Worm (Caenorhabditis elegans) whole organism, L4 larva: ENCODE measurements around the gene pals-20.

ENCODE experiments used
- F37D6.2 ChIP-seq: sonication (generic microtip); optimal IDR thresholded peaks from 2 replicates; lab custom pipeline; 2016; ENCODE audit warnings: mild to moderate bottlenecking, missing genetic modification characterization, missing compliant biosample characterization
- T20F7.1 ChIP-seq: fragments of 200-800 bp; sonication (Bioruptor generic); optimal IDR thresholded peaks from 2 replicates; lab custom pipeline; 2018; ENCODE audit warnings: mild to moderate bottlenecking, missing genetic modification characterization, missing compliant biosample characterization
- T26A8.4 ChIP-seq: fragments of 200-800 bp; sonication (Bioruptor generic); IDR thresholded peaks from 2 replicates; pipeline ENCODE4 v1.3.6; 2022; ENCODE audit warnings: missing genetic modification characterization, missing compliant biosample characterization
- Y48G9A.11 ChIP-seq: fragments of 200-800 bp; sonication (Bioruptor generic); IDR thresholded peaks from 2 replicates; pipeline ENCODE4 v1.3.6; 2022; ENCODE audit warnings: missing genetic modification reagents, missing genetic modification characterization, missing compliant biosample characterization
- Y5F2A.4 ChIP-seq: fragments of 200-800 bp; sonication (Bioruptor generic); optimal IDR thresholded peaks from 2 replicates; lab custom pipeline; 2018; ENCODE audit warnings: mild to moderate bottlenecking, missing genetic modification characterization, missing compliant biosample characterization
- ama-1 ChIP-seq: fragments of 150-350 bp; optimal IDR thresholded peaks from 2 replicates; lab custom pipeline; 2014; ENCODE audit warnings: inconsistent platforms, mixed read lengths
- attf-4 ChIP-seq: sonication (generic microtip); optimal IDR thresholded peaks from 3 replicates; lab custom pipeline; 2017; ENCODE audit warnings: missing biosample characterization, missing genetic modification characterization
- ceh-82 ChIP-seq: sonication (generic microtip); optimal IDR thresholded peaks from 2 replicates; lab custom pipeline; 2017; ENCODE audit warnings: missing biosample characterization, missing genetic modification characterization
- daf-12 ChIP-seq: fragments of 150-350 bp; optimal IDR thresholded peaks from 2 replicates; lab custom pipeline; 2014; ENCODE audit warnings: missing biosample characterization, missing genetic modification reagents, missing genetic modification characterization
- daf-16 ChIP-seq, 3 experiments: sonication (generic microtip); optimal IDR thresholded peaks; 2 replicates each; lab custom pipeline; 2016 to 2017; ENCODE audit warnings: missing genetic modification characterization in 3 of 3, missing genetic modification reagents in 3 of 3, mild to moderate bottlenecking in 2 of 3, missing compliant biosample characterization in 2 of 3, missing biosample characterization in 1 of 3, moderate library complexity in 1 of 3
- dmd-6 ChIP-seq: fragments of 200-800 bp; sonication (Bioruptor generic); IDR thresholded peaks from 2 replicates; pipeline ENCODE4 v1.3.6; 2022; ENCODE audit warnings: missing genetic modification reagents, missing genetic modification characterization, missing compliant biosample characterization
- dmd-9 ChIP-seq: fragments of 200-800 bp; sonication (Bioruptor generic); IDR thresholded peaks from 2 replicates; pipeline ENCODE4 v1.3.6; 2022; ENCODE audit warnings: missing genetic modification reagents, missing genetic modification characterization, missing compliant biosample characterization
- duxl-1 ChIP-seq: sonication (generic microtip); optimal IDR thresholded peaks from 2 replicates; lab custom pipeline; 2016; ENCODE audit warnings: mild to moderate bottlenecking, missing genetic modification characterization, moderate library complexity, missing compliant biosample characterization; ENCODE audit not compliant: poor library complexity
- dve-1 ChIP-seq: sonication (generic microtip); optimal IDR thresholded peaks from 2 replicates; lab custom pipeline; 2017; ENCODE audit warnings: antibody characterized with exemption, mild to moderate bottlenecking, missing genetic modification characterization, missing compliant biosample characterization; ENCODE audit not compliant: insufficient read depth
- fkh-10 ChIP-seq: fragments of 150-350 bp; optimal IDR thresholded peaks from 2 replicates; lab custom pipeline; 2014; ENCODE audit warnings: missing biosample characterization, missing genetic modification reagents, missing genetic modification characterization
- hif-1 ChIP-seq, 2 experiments: sonication (generic microtip); optimal IDR thresholded peaks; 2 replicates each; lab custom pipeline; 2016 to 2017; ENCODE audit warnings: missing compliant biosample characterization in 2 of 2, missing genetic modification characterization in 2 of 2, missing genetic modification reagents in 2 of 2, missing genotype in 2 of 2, mild to moderate bottlenecking in 1 of 2
- hlh-11 ChIP-seq: fragments of 200-800 bp; sonication (Bioruptor generic); optimal IDR thresholded peaks from 2 replicates; lab custom pipeline; 2018; ENCODE audit warnings: mild to moderate bottlenecking, missing genetic modification characterization, missing compliant biosample characterization
- lin-1 ChIP-seq: fragments of 200-800 bp; sonication (Bioruptor generic); IDR thresholded peaks from 2 replicates; pipeline ENCODE4 v1.3.6; 2022; ENCODE audit warnings: missing genetic modification reagents, missing genetic modification characterization, missing compliant biosample characterization
- lin-38 ChIP-seq: fragments of 200-800 bp; sonication (Bioruptor generic); IDR thresholded peaks from 2 replicates; pipeline ENCODE4 v1.3.6; 2022; ENCODE audit warnings: missing genetic modification reagents, missing genetic modification characterization, missing compliant biosample characterization
- madf-9 ChIP-seq: fragments of 200-800 bp; sonication (Bioruptor generic); conservative IDR thresholded peaks from 2 replicates; pipeline ENCODE4 v1.3.6; 2022; ENCODE audit warnings: missing genetic modification reagents, missing genetic modification characterization, missing compliant biosample characterization
- mdt-29 ChIP-seq: fragments of 200-800 bp; sonication (Bioruptor generic); IDR thresholded peaks from 2 replicates; pipeline ENCODE4 v1.3.6; 2022; ENCODE audit warnings: missing genetic modification reagents, missing genetic modification characterization, missing compliant biosample characterization
- mes-2 ChIP-seq: sonication (generic microtip); optimal IDR thresholded peaks from 2 replicates; lab custom pipeline; 2016; ENCODE audit warnings: missing genotype, mild to moderate bottlenecking, missing genetic modification characterization, missing compliant biosample characterization; ENCODE audit not compliant: poor library complexity, severe bottlenecking
- mxl-2 ChIP-seq: fragments of 200-800 bp; sonication (Bioruptor generic); conservative IDR thresholded peaks from 2 replicates; pipeline ENCODE4 v1.3.6; 2022; ENCODE audit warnings: missing genetic modification reagents, missing genetic modification characterization, missing compliant biosample characterization
- nhr-102 ChIP-seq: sonication (generic microtip); optimal IDR thresholded peaks from 2 replicates; lab custom pipeline; 2016; ENCODE audit warnings: mild to moderate bottlenecking, missing genetic modification characterization, moderate library complexity, missing compliant biosample characterization
- nhr-25 ChIP-seq: sonication (generic microtip); optimal IDR thresholded peaks from 2 replicates; lab custom pipeline; 2017; ENCODE audit warnings: missing genetic modification characterization, mild to moderate bottlenecking, missing compliant biosample characterization, antibody characterized with exemption, moderate library complexity, borderline replicate concordance; ENCODE audit not compliant: insufficient read depth
- nhr-28 ChIP-seq: fragments of 150-350 bp; optimal IDR thresholded peaks from 2 replicates; lab custom pipeline; 2014; ENCODE audit warnings: missing biosample characterization, missing genetic modification characterization
- nhr-48 ChIP-seq: sonication (generic microtip); optimal IDR thresholded peaks from 2 replicates; lab custom pipeline; 2016; ENCODE audit warnings: mild to moderate bottlenecking, missing genetic modification characterization, missing compliant biosample characterization
- nhr-77 ChIP-seq: fragments of 150-350 bp; optimal IDR thresholded peaks from 2 replicates; lab custom pipeline; 2014; ENCODE audit warnings: missing biosample characterization, missing genetic modification characterization
- php-3 ChIP-seq: fragments of 200-800 bp; sonication (Bioruptor generic); IDR thresholded peaks from 2 replicates; pipeline ENCODE4 v1.3.6; 2022; ENCODE audit warnings: missing genetic modification reagents, missing genetic modification characterization, missing compliant biosample characterization
- pqm-1 ChIP-seq: sonication (generic microtip); optimal IDR thresholded peaks from 2 replicates; lab custom pipeline; 2017; ENCODE audit warnings: missing biosample characterization, missing genetic modification characterization
- sdz-12 ChIP-seq: fragments of 200-800 bp; sonication (Bioruptor generic); optimal IDR thresholded peaks from 2 replicates; lab custom pipeline; 2018; ENCODE audit warnings: mild to moderate bottlenecking, missing genetic modification characterization, missing compliant biosample characterization
- set-16 ChIP-seq: fragments of 200-800 bp; sonication (Bioruptor generic); IDR thresholded peaks from 2 replicates; pipeline ENCODE4 v1.3.6; 2022; ENCODE audit warnings: missing genetic modification reagents, missing genetic modification characterization, missing compliant biosample characterization
- skn-1 ChIP-seq: fragments of 150-350 bp; optimal IDR thresholded peaks from 2 replicates; lab custom pipeline; 2014; ENCODE audit warnings: missing biosample characterization, missing genetic modification characterization
- tag-97 ChIP-seq: fragments of 200-800 bp; sonication (Bioruptor generic); IDR thresholded peaks from 2 replicates; pipeline ENCODE4 v1.3.6; 2022; ENCODE audit warnings: missing genetic modification characterization, missing compliant biosample characterization
- tra-1 ChIP-seq: fragments of 200-800 bp; sonication (Bioruptor generic); IDR thresholded peaks from 2 replicates; pipeline ENCODE4 v1.3.6; 2022; ENCODE audit warnings: missing genetic modification reagents, missing genetic modification characterization, missing compliant biosample characterization
- vab-7 ChIP-seq: fragments of 200-800 bp; sonication (Bioruptor generic); IDR thresholded peaks from 2 replicates; pipeline ENCODE4 v1.3.6; 2022; ENCODE audit warnings: missing genetic modification reagents, missing genetic modification characterization, missing compliant biosample characterization
- ztf-11 ChIP-seq: fragments of 150-350 bp; optimal IDR thresholded peaks from 2 replicates; lab custom pipeline; 2014; ENCODE audit warnings: missing biosample characterization, missing genetic modification characterization
- ztf-7 ChIP-seq: fragments of 150-350 bp; optimal IDR thresholded peaks from 2 replicates; lab custom pipeline; 2014; ENCODE audit warnings: missing biosample characterization, missing genetic modification characterization

pals-20 gene

DNA sequence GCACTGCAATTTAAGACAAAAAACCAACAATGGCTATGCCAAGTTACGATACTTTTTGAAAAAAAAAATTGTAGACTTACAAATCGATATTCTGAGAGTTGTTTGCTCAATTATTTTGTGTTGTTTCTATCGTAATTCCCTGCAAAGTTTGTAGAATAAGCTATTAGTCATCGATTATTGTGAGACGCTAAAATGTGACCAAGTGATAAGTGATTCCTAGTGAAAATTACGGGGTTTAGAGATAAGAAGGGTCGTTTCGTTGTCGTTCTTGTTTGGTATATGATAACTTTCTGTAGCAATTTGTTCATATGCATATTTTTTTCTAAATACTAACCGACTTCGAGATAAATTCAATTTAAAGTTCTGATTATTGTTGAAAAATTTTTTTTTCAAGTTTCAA, 10.1 kb upstream of the pals-20 start (continued):
- no peak for TF ChIP-seq sdz-12 (GFP tag; lab: Kevin White, UChicago)

DNA sequence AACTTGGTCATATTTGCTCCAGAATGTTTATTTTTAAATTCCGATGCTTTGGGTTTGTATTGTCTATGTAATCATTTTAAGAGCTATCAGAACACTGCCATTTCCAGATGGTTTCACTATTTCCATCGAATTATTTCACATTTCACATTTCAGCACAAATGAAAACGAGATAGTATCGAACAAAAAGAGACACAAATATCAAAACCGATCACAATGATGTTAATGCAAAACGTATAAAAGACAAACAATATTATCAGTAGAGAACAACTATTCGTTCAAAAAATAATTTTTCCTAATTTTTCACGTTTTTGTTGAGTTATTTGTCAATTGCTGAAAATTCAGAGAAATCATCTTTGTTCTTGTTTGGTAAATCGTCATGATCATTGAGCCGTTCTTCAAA, 7.2 kb upstream of the pals-20 start:
- TF ChIP-seq dmd-6 (GFP tag; lab: Robert Waterston, UW) (peak; percentile 39; the same call in 1 of the 2 replicates), daf-16 (GFP tag; optimal IDR thresholded peaks at IDR 0.05; lab: Kevin White, UChicago) (no peak), daf-16 (tag; optimal IDR thresholded peaks at IDR 0.05; lab: Kevin White, UChicago) (peak; percentile 28), pqm-1 (tag; lab: Kevin White, UChicago) (peak; percentile 64), nhr-28 (tag; lab: Kevin White, UChicago) (peak; percentile 17), hlh-11 (tag; lab: Kevin White, UChicago) (peak; percentile 19), ama-1 (lab: Kevin White, UChicago) (no peak)

DNA sequence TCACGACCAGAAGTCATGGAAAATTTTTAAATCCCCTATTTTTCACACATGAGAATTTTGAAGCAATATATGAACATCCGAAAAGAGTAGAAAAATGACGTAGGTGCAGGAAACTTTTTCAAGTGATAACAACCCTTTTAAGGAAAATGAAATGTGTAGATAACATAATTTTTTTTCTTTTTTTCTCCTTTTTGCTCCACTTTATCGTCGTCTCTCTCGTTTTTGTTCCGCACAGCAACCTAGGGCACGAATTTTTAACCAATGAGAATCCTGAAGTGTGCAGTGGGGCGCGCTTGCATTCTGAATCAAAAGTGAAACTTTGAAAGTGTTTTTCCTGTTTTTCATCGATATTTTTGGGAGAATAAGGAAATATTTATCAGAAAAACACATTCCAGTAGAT, 4.6 kb upstream of the pals-20 start:
- no peak for TF ChIP-seq mdt-29 (GFP tag; lab: Robert Waterston, UW)
- TF ChIP-seq hlh-11 (tag; lab: Kevin White, UChicago) = peak; percentile 73
- TF ChIP-seq dve-1 (tag; lab: Kevin White, UChicago) = peak; percentile 63
- TF ChIP-seq nhr-77 (tag; lab: Kevin White, UChicago) = peak; percentile 60
- TF ChIP-seq fkh-10 (GFP tag; lab: Kevin White, UChicago) = no peak
- no peak for TF ChIP-seq daf-16 (GFP tag; optimal IDR thresholded peaks at IDR 0.05; lab: Kevin White, UChicago)
- peak; percentile 58 for TF ChIP-seq daf-16 (tag; optimal IDR thresholded peaks at IDR 0.05; lab: Kevin White, UChicago)
- peak; percentile 84 for TF ChIP-seq pqm-1 (tag; lab: Kevin White, UChicago)
- TF ChIP-seq T26A8.4 (GFP tag; lab: Robert Waterston, UW) = no peak
- TF ChIP-seq php-3 = peak; percentile 18; the same call in 1 of the 2 replicates
- TF ChIP-seq nhr-48 (tag; lab: Kevin White, UChicago) = peak; percentile 7
- no peak for TF ChIP-seq F37D6.2 (tag; lab: Kevin White, UChicago)
- 0 out of 2 replicates have a peak, but pooled peaks have one; percentile 44 for TF ChIP-seq lin-1
- TF ChIP-seq nhr-25 = no peak
- no peak for TF ChIP-seq tag-97 (GFP tag; lab: Robert Waterston, UW)
- TF ChIP-seq dmd-6 (GFP tag; lab: Robert Waterston, UW) = peak; percentile 86
- TF ChIP-seq mes-2 (tag; lab: Kevin White, UChicago) = no peak
- TF ChIP-seq tra-1 = peak; percentile 42; the same call in 1 of the 2 replicates
- TF ChIP-seq set-16 = no peak
- peak; percentile 4 for TF ChIP-seq T20F7.1 (GFP tag; lab: Kevin White, UChicago)
- no peak for TF ChIP-seq daf-12
- peak; percentile 85 for TF ChIP-seq lin-38 (GFP tag; lab: Robert Waterston, UW)
- no peak for TF ChIP-seq Y5F2A.4 (GFP tag; lab: Kevin White, UChicago)
- no peak for TF ChIP-seq mxl-2 (GFP tag; lab: Robert Waterston, UW)
- TF ChIP-seq nhr-102 (tag; lab: Kevin White, UChicago) = peak; percentile 58
- peak; percentile 71 for TF ChIP-seq nhr-28 (tag; lab: Kevin White, UChicago)
- TF ChIP-seq ztf-11 = no peak
- no peak for TF ChIP-seq attf-4 (tag; lab: Kevin White, UChicago)

DNA sequence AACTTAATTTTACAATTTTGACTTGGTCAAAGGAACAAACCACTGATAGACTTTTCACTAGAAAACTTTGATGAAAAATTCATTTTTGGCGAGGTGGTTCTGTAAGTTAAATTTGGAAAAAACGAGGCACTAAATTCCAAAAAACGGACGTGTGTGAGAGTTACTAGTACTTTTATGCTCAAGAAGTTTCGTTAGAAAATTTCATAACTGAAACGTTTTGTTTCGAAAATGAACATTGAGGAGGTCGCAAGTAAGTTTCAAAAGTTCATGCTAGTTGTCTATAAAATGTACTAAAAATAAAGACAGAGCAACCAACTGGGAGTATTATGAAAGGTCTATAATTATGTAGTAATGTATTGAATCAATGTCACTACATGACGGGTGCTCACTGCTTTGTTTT, 3.6 kb upstream of the pals-20 start, which contains the start of gene pals-17:
pals-17 (minus strand) TSS at position 101 of the 400 bp plus-strand sequence.
- TF ChIP-seq Y48G9A.11 (no peak), duxl-1 (tag; lab: Kevin White, UChicago) (no peak), mes-2 (tag; lab: Kevin White, UChicago) (no peak), skn-1 (tag; lab: Kevin White, UChicago) (no peak), lin-38 (GFP tag; lab: Robert Waterston, UW) (no peak), tra-1 (no peak), dmd-9 (GFP tag; lab: Robert Waterston, UW) (no peak), nhr-102 (tag; lab: Kevin White, UChicago) (no peak), ama-1 (lab: Kevin White, UChicago) (no peak), ztf-7 (tag; lab: Kevin White, UChicago) (no peak), madf-9 (no peak), pqm-1 (tag; lab: Kevin White, UChicago) (no peak), Y5F2A.4 (GFP tag; lab: Kevin White, UChicago) (no peak), hif-1 (tag; optimal IDR thresholded peaks at IDR 0.05; lab: Kevin White, UChicago) (no peak), vab-7 (no peak), ceh-82 (tag; lab: Kevin White, UChicago) (no peak)
- TF ChIP-seq, all 104 proteins: peak for 0
